Fruit fly (Drosophila melanogaster) whole organism, embryonic: ENCODE measurements around the gene CG43993.

Source experiments
- ATbp ChIP-seq: fragments of 200-800 bp; sonication (Bioruptor generic); optimal IDR thresholded peaks from 2 replicates; lab custom pipeline; 2017; ENCODE audit warnings: missing biosample characterization, mild to moderate bottlenecking, missing genetic modification characterization, missing genetic modification reagents
- Adf1 ChIP-seq: fragments of 200-800 bp; sonication (Bioruptor generic); IDR thresholded peaks from 2 replicates; pipeline ENCODE4 v1.3.6; 2022; ENCODE audit warnings: missing biosample characterization, missing genetic modification characterization
- CG10267 ChIP-seq: fragments of 200-800 bp; sonication (Bioruptor generic); optimal IDR thresholded peaks from 2 replicates; lab custom pipeline; 2018; ENCODE audit warnings: missing biosample characterization, mild to moderate bottlenecking, missing genetic modification characterization, moderate library complexity
- CG10654 ChIP-seq: fragments of 200-800 bp; sonication (Bioruptor generic); optimal IDR thresholded peaks from 2 replicates; lab custom pipeline; 2016; ENCODE audit warnings: missing biosample characterization, missing genetic modification characterization
- CG12104 ChIP-seq: fragments of 200-800 bp; sonication (Bioruptor generic); optimal IDR thresholded peaks from 3 replicates; lab custom pipeline; 2016; ENCODE audit warnings: missing biosample characterization, missing genetic modification characterization
- CG1233 ChIP-seq: fragments of 200-800 bp; sonication (Bioruptor generic); optimal IDR thresholded peaks from 4 replicates; lab custom pipeline; 2018; ENCODE audit warnings: missing biosample characterization, mild to moderate bottlenecking, missing genetic modification characterization
- CG13775 ChIP-seq: fragments of 200-800 bp; sonication (Bioruptor generic); optimal IDR thresholded peaks from 3 replicates; lab custom pipeline; 2017; ENCODE audit warnings: missing biosample characterization, mild to moderate bottlenecking, missing genetic modification characterization
- CG13894 ChIP-seq: fragments of 200-800 bp; sonication (Bioruptor generic); optimal IDR thresholded peaks from 3 replicates; lab custom pipeline; 2018; ENCODE audit warnings: missing biosample characterization, mild to moderate bottlenecking, missing genetic modification characterization, moderate library complexity
- CG15269 ChIP-seq: fragments of 200-800 bp; sonication (Bioruptor generic); optimal IDR thresholded peaks from 2 replicates; lab custom pipeline; 2018; ENCODE audit warnings: missing biosample characterization, mild to moderate bottlenecking, missing genetic modification characterization, moderate library complexity
- CG17361 ChIP-seq: fragments of 200-800 bp; sonication (Bioruptor generic); IDR thresholded peaks from 3 replicates; pipeline ENCODE4 v1.3.6; 2022; ENCODE audit warnings: missing biosample characterization, missing genetic modification characterization
- CG18476 ChIP-seq: fragments of 200-800 bp; sonication (Bioruptor generic); optimal IDR thresholded peaks from 2 replicates; lab custom pipeline; 2016; ENCODE audit warnings: missing biosample characterization, mild to moderate bottlenecking, missing genetic modification characterization
- CG2120 ChIP-seq: fragments of 200-800 bp; sonication (Bioruptor generic); optimal IDR thresholded peaks from 3 replicates; lab custom pipeline; 2016; ENCODE audit warnings: missing biosample characterization, missing genetic modification characterization
- CG2678 ChIP-seq: fragments of 200-800 bp; sonication (Bioruptor generic); optimal IDR thresholded peaks from 3 replicates; lab custom pipeline; 2019; ENCODE audit warnings: missing biosample characterization, mild to moderate bottlenecking, missing genetic modification characterization, moderate library complexity
- CG30403 ChIP-seq: fragments of 200-800 bp; sonication (Bioruptor generic); optimal IDR thresholded peaks from 3 replicates; lab custom pipeline; 2016; ENCODE audit warnings: missing biosample characterization, missing genetic modification characterization
- CG3407 ChIP-seq: fragments of 200-800 bp; sonication (Bioruptor generic); optimal IDR thresholded peaks from 2 replicates; lab custom pipeline; 2018; ENCODE audit warnings: missing biosample characterization, mild to moderate bottlenecking, missing genetic modification characterization
- CG3995 ChIP-seq: fragments of 200-800 bp; sonication (Bioruptor generic); optimal IDR thresholded peaks from 3 replicates; lab custom pipeline; 2016; ENCODE audit warnings: missing biosample characterization, missing genetic modification characterization
- CG4730 ChIP-seq: fragments of 200-800 bp; sonication (Bioruptor generic); IDR thresholded peaks from 2 replicates; pipeline ENCODE4 v1.3.6; 2022; ENCODE audit warnings: missing biosample characterization, missing genetic modification characterization
- CG7271 ChIP-seq: fragments of 200-800 bp; sonication (Bioruptor generic); optimal IDR thresholded peaks from 2 replicates; lab custom pipeline; 2018; ENCODE audit warnings: missing biosample characterization, mild to moderate bottlenecking, missing genetic modification characterization, moderate library complexity
- CG8944 ChIP-seq: fragments of 200-800 bp; sonication (Bioruptor generic); optimal IDR thresholded peaks from 3 replicates; lab custom pipeline; 2016; ENCODE audit warnings: missing biosample characterization, missing genetic modification characterization
- CrebB ChIP-seq: fragments of 200-800 bp; sonication (Bioruptor generic); optimal IDR thresholded peaks from 3 replicates; lab custom pipeline; 2018; ENCODE audit warnings: missing biosample characterization, mild to moderate bottlenecking, missing genetic modification characterization
- D ChIP-seq, 2 experiments: fragments of 200-800 bp in 1 of 2; fragments of >200 bp in 1 of 2; sonication (Bioruptor generic) in 1 of 2; optimal IDR thresholded peaks; 2 replicates in 1 of 2; 3 replicates in 1 of 2; lab custom pipeline; 2017; ENCODE audit warnings: mild to moderate bottlenecking in 1 of 2, missing biosample characterization in 1 of 2, missing genetic modification characterization in 1 of 2, missing genetic modification reagents in 1 of 2
- Dref ChIP-seq: fragments of 200-800 bp; sonication (Bioruptor generic); IDR thresholded peaks from 2 replicates; pipeline ENCODE4 v1.3.6; 2022; ENCODE audit warnings: missing biosample characterization, missing genetic modification characterization
- E2f1 ChIP-seq: fragments of 200-800 bp; sonication (Bioruptor generic); IDR thresholded peaks from 2 replicates; pipeline ENCODE4 v1.3.6; 2022; ENCODE audit warnings: missing biosample characterization, missing genetic modification characterization
- E2f2 ChIP-seq: fragments of 200-800 bp; sonication (Bioruptor generic); IDR thresholded peaks from 2 replicates; pipeline ENCODE4 v1.3.6; 2022; ENCODE audit warnings: missing biosample characterization, missing genetic modification characterization
- HmgD ChIP-seq: fragments of 200-800 bp; sonication (Bioruptor generic); optimal IDR thresholded peaks from 3 replicates; lab custom pipeline; 2016; ENCODE audit warnings: missing biosample characterization, missing genetic modification characterization
- Hr51 ChIP-seq, 2 experiments: fragments of 200-800 bp; sonication (Bioruptor generic); optimal IDR thresholded peaks; 2 replicates in 1 of 2; 3 replicates in 1 of 2; lab custom pipeline; 2016 to 2018; ENCODE audit warnings: missing biosample characterization in 2 of 2, missing genetic modification characterization in 2 of 2, mild to moderate bottlenecking in 1 of 2, moderate library complexity in 1 of 2
- Jarid2 ChIP-seq: fragments of 200-800 bp; sonication (Bioruptor generic); optimal IDR thresholded peaks from 3 replicates; lab custom pipeline; 2017; ENCODE audit warnings: mild to moderate bottlenecking, missing biosample characterization, missing genetic modification reagents, missing genetic modification characterization
- Optix ChIP-seq: fragments of 200-800 bp; sonication (Bioruptor generic); IDR thresholded peaks from 3 replicates; pipeline ENCODE4 v1.3.6; 2022; ENCODE audit warnings: missing biosample characterization, missing genetic modification characterization
- PHDP ChIP-seq: fragments of 200-800 bp; sonication (Bioruptor generic); optimal IDR thresholded peaks from 3 replicates; lab custom pipeline; 2018; ENCODE audit warnings: missing biosample characterization, mild to moderate bottlenecking, missing genetic modification characterization, moderate library complexity
- Rx ChIP-seq: fragments of 200-800 bp; sonication (Bioruptor generic); IDR thresholded peaks from 2 replicates; pipeline ENCODE4 v1.3.6; 2022; ENCODE audit warnings: missing biosample characterization, missing genetic modification characterization
- Ssrp ChIP-seq: fragments of 200-800 bp; sonication (Bioruptor generic); optimal IDR thresholded peaks from 2 replicates; lab custom pipeline; 2018; ENCODE audit warnings: missing biosample characterization, mild to moderate bottlenecking, missing genetic modification characterization, moderate library complexity
- Usf ChIP-seq: fragments of 200-800 bp; sonication (Bioruptor generic); optimal IDR thresholded peaks from 2 replicates; lab custom pipeline; 2017; ENCODE audit warnings: missing genotype, missing biosample characterization, missing genetic modification characterization
- Xrp1 ChIP-seq: fragments of 200-800 bp; sonication (Bioruptor generic); IDR thresholded peaks from 2 replicates; pipeline ENCODE4 v1.3.6; 2022; ENCODE audit warnings: missing biosample characterization, missing genetic modification characterization
- cg ChIP-seq: fragments of 200-800 bp; sonication (Bioruptor generic); optimal IDR thresholded peaks from 3 replicates; lab custom pipeline; 2019; ENCODE audit warnings: missing biosample characterization, mild to moderate bottlenecking, missing genetic modification characterization, moderate library complexity
- chm ChIP-seq: fragments of 200-800 bp; sonication (Bioruptor generic); IDR thresholded peaks from 2 replicates; pipeline ENCODE4 v1.3.6; 2022; ENCODE audit warnings: missing biosample characterization, missing genetic modification characterization
- ci ChIP-seq: fragments of 200-800 bp; sonication (Bioruptor generic); IDR thresholded peaks from 3 replicates; pipeline ENCODE4 v1.3.6; 2022; ENCODE audit warnings: missing biosample characterization, missing genetic modification characterization
- eve ChIP-seq, 2 experiments: fragments of >200 bp; optimal IDR thresholded peaks; 2 replicates each; lab custom pipeline; 2017; ENCODE audit warnings: missing biosample characterization in 2 of 2, missing genetic modification characterization in 2 of 2
- fd64A ChIP-seq: fragments of 200-800 bp; sonication (Bioruptor generic); optimal IDR thresholded peaks from 3 replicates; lab custom pipeline; 2018; ENCODE audit warnings: missing biosample characterization, mild to moderate bottlenecking, missing genetic modification characterization
- gt ChIP-seq: fragments of 200-800 bp; sonication (Bioruptor generic); IDR thresholded peaks from 2 replicates; pipeline ENCODE4 v1.3.6; 2022; ENCODE audit warnings: missing biosample characterization, missing genetic modification characterization
- hkb ChIP-seq, 2 experiments: fragments of 200-800 bp in 1 of 2; fragments of >200 bp in 1 of 2; sonication (Bioruptor generic) in 1 of 2; IDR thresholded peaks in 1 of 2; optimal IDR thresholded peaks in 1 of 2; 2 replicates each; pipeline versions ENCODE4 v1.3.6 to Lab custom; 2017 to 2022; ENCODE audit warnings: missing biosample characterization in 1 of 2, missing genetic modification characterization in 1 of 2
- ken ChIP-seq: fragments of 200-800 bp; sonication (Bioruptor generic); IDR thresholded peaks from 3 replicates; pipeline ENCODE4 v1.3.6; 2022; ENCODE audit warnings: missing biosample characterization, missing genetic modification characterization
- lmd ChIP-seq: fragments of 200-800 bp; sonication (Bioruptor generic); IDR thresholded peaks from 2 replicates; pipeline ENCODE4 v1.3.6; 2022; ENCODE audit warnings: missing biosample characterization, missing genetic modification characterization
- nerfin-1 ChIP-seq: fragments of 200-800 bp; sonication (Bioruptor generic); optimal IDR thresholded peaks from 3 replicates; lab custom pipeline; 2019; ENCODE audit warnings: missing biosample characterization, mild to moderate bottlenecking, missing genetic modification characterization, moderate library complexity
- otp ChIP-seq: fragments of 200-800 bp; sonication (Bioruptor generic); IDR thresholded peaks from 3 replicates; pipeline ENCODE4, ENCODE4 v1.3.6; 2022; ENCODE audit warnings: missing biosample characterization, missing genetic modification characterization
- run ChIP-seq: fragments of 200-800 bp; sonication (Bioruptor generic); optimal IDR thresholded peaks from 3 replicates; lab custom pipeline; 2018; ENCODE audit warnings: missing biosample characterization, mild to moderate bottlenecking, missing genetic modification characterization
- scrt ChIP-seq: fragments of 200-800 bp; sonication (Bioruptor generic); optimal IDR thresholded peaks from 2 replicates; lab custom pipeline; 2018; ENCODE audit warnings: missing biosample characterization, mild to moderate bottlenecking, missing genetic modification characterization, moderate library complexity
- sim ChIP-seq: fragments of 200-800 bp; sonication (Bioruptor generic); IDR thresholded peaks from 2 replicates; pipeline ENCODE4 v1.3.6; 2022; ENCODE audit warnings: missing biosample characterization, missing genetic modification characterization
- slou ChIP-seq: fragments of 200-800 bp; sonication (Bioruptor generic); optimal IDR thresholded peaks from 3 replicates; lab custom pipeline; 2016; ENCODE audit warnings: missing biosample characterization, missing genetic modification characterization
- vnd ChIP-seq: fragments of 200-800 bp; sonication (Bioruptor generic); IDR thresholded peaks from 3 replicates; pipeline ENCODE4 v1.3.6; 2022; ENCODE audit warnings: missing biosample characterization, missing genetic modification characterization; ENCODE audit not compliant: partially characterized antibody
- yki ChIP-seq: fragments of >200 bp; optimal IDR thresholded peaks from 3 replicates; lab custom pipeline; 2018

The CG43993 gene

DNA sequence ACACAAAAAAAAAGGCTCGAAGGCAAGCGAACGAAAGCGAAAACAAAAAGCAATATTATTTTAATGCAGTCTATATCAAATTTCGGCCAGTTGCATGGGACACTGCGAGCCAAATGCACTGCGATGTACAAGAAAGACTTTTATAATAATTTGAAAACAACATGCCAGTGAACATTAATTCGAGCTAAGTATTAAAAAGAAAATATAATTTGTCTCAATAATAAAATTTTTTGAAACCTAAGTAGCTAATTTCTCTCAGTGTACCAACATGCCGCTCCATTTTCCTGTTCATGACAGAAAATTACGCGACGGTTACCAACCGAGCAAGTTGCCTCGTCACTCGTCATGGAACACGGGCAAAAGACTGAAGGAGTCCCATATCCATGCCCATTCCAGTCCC, 45.0 kb downstream of the CG43993 start (continued):
- TF ChIP-seq hkb (optimal IDR thresholded peaks at IDR 0.05; lab: Kevin White, UChicago) (no peak), hkb (GFP tag; IDR thresholded peaks at IDR 0.05; lab: Robert Waterston, UW) (peak; percentile 71), chm (GFP tag; lab: Robert Waterston, UW) (peak; percentile 51; the same call in 1 of the 2 replicates), E2f1 (peak; percentile 65), sim (GFP tag; lab: Robert Waterston, UW) (0 out of 2 replicates have a peak, but pooled peaks have one; percentile 44), Xrp1 (GFP tag; lab: Robert Waterston, UW) (peak; percentile 88), CG15269 (tag; lab: Kevin White, UChicago) (peak; percentile 43), CG3407 (GFP tag; lab: Kevin White, UChicago) (peak; percentile 48), CG7271 (tag; lab: Kevin White, UChicago) (no peak), Dref (no peak), PHDP (tag; lab: Kevin White, UChicago) (peak; percentile 29), Rx (no peak), E2f2 (GFP tag; lab: Robert Waterston, UW) (no peak), scrt (no peak), CG2678 (tag; lab: Kevin White, UChicago) (peak; percentile 60), CG2120 (GFP tag; lab: Kevin White, UChicago) (peak; percentile 28), CG30403 (GFP tag; lab: Kevin White, UChicago) (peak; percentile 64), ATbp (GFP tag; lab: Kevin White, UChicago) (peak; percentile 14), fd64A (GFP tag; lab: Kevin White, UChicago) (no peak), ci (peak; percentile 88), CG10267 (tag; lab: Kevin White, UChicago) (peak; percentile 75), CG8944 (GFP tag; lab: Kevin White, UChicago) (peak; percentile 40), otp (0 out of 3 replicates have a peak, but pooled peaks have one; percentile 62), Ssrp (peak; percentile 71), ken (GFP tag; lab: Robert Waterston, UW) (peak; percentile 68; the same call in 2 of the 3 replicates), Hr51 (GFP tag; optimal IDR thresholded peaks at IDR 0.05; lab: Kevin White, UChicago) (peak; percentile 14 to 70), D (optimal IDR thresholded peaks at IDR 0.05; lab: Kevin White, UChicago) (no peak), D (GFP tag; optimal IDR thresholded peaks at IDR 0.05; lab: Kevin White, UChicago) (peak; percentile 66), cg (no peak), lmd (GFP tag; lab: Robert Waterston, UW) (peak; percentile 55), CG18476 (peak; percentile 32), CG12104 (GFP tag; lab: Kevin White, UChicago) (peak; percentile 57), CG13775 (GFP tag; lab: Kevin White, UChicago) (peak; percentile 69), HmgD (GFP tag; lab: Kevin White, UChicago) (no peak), CG13894 (tag; lab: Kevin White, UChicago) (no peak), CG3995 (GFP tag; lab: Kevin White, UChicago) (no peak), yki (lab: Kevin White, UChicago) (no peak), CG4730 (GFP tag; lab: Robert Waterston, UW) (0 out of 2 replicates have a peak, but pooled peaks have one; percentile 20), gt (GFP tag; lab: Robert Waterston, UW) (0 out of 2 replicates have a peak, but pooled peaks have one; percentile 8), vnd (GFP tag; lab: Robert Waterston, UW) (no peak), Adf1 (no peak), Optix (GFP tag; lab: Robert Waterston, UW) (0 out of 3 replicates have a peak, but pooled peaks have one; percentile 57), CG17361 (GFP tag; lab: Robert Waterston, UW) (peak; percentile 80), CrebB (tag; lab: Kevin White, UChicago) (no peak), eve (GFP tag; optimal IDR thresholded peaks at IDR 0.05; lab: Kevin White, UChicago) (peak in 1 of 2 experiments; percentile 67), slou (GFP tag; lab: Kevin White, UChicago) (no peak), CG10654 (GFP tag; lab: Kevin White, UChicago) (peak; percentile 48), Jarid2 (GFP tag; lab: Kevin White, UChicago) (no peak), run (tag; lab: Kevin White, UChicago) (no peak), CG1233 (GFP tag; lab: Kevin White, UChicago) (peak; percentile 33), Usf (GFP tag; lab: Kevin White, UChicago) (peak; percentile 30), nerfin-1 (tag; lab: Kevin White, UChicago) (peak; percentile 42)
